Worm (Caenorhabditis elegans): ENCODE results near the gene idpp-1.

- no peak for TF ChIP-seq sox-2 (GFP tag; IDR thresholded peaks at IDR 0.05)
- no peak for TF ChIP-seq unc-55 (GFP tag; optimal IDR thresholded peaks at IDR 0.05)
- no peak for TF ChIP-seq ama-1 (optimal IDR thresholded peaks at IDR 0.05)
- TF ChIP-seq K09A11.1 (tag; optimal IDR thresholded peaks at IDR 0.05; ENCODE audit: insufficient read depth), result no peak
Observed at ce11 chrIII:762508-762907, 22.0 kb downstream of the idpp-1 start.
